Worm (Caenorhabditis elegans): ENCODE measurements around the gene K12H6.5.

DNA sequence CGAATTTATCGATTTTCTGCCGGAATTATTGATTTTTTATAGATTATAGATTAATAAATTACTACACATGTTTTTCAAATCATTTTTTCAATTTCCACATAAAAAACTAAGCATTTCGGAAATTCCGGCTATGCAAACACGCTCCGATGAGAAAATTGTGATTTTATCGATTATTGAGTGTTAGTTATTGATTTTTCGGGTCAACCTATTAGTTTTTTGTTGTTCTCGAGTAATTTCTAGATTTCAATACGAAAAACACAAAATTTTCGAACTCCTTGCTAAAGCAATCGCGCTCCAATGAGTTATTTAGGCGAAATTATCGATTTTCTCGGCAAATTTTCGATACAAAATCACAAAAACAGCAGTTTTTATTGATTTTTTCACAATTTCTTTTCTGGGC lies 30.6 kb downstream of the K12H6.5 start:
- TF ChIP-seq scrt-1 (GFP tag; IDR thresholded peaks at IDR 0.05), result no peak
- no peak for TF ChIP-seq hnd-1 (tag; optimal IDR thresholded peaks at IDR 0.05)
